ENCODE assay signal across 7 worm cellular contexts in the genomic region with DNA sequence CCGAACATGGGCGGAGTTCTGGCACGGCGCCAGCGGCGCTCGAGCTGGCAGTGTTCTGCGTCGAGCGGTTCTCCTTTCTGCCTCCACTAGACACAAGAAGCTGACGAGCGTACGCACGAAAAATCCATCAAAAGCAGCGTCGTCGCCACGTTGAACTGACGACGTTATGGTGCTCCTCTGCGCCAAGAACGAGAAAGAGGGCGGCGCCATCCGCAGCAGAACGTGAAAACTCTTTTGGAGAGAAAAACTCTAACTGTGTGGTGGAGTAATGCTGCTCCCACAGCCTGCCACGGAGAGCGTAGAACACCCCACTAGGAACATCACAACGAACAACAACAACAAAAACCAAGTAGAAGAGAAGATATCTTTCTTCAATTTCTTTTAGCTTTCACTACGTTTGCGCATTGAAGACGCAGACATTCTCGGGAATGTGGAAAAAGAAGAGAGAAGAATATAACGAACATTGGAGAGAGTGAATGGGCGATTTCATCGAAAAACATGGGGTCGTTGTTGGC.
TF ChIP-seq lines count a peak whose summit lies in the region.

No protein-coding gene starts in this region.

TF ChIP-seq in whole organism, L1 larva, 84 proteins besides CTCF, POLR2A, EP300 and RAD21 (continues in another document):
- TF ChIP-seq blmp-1 (tag; optimal IDR thresholded peaks at IDR 0.05; lab: Kevin White, UChicago) = peak; percentile 99
- TF ChIP-seq ceh-82 (tag; optimal IDR thresholded peaks at IDR 0.05; lab: Kevin White, UChicago) = peak in 1 of 3 experiments; percentile 3
- TF ChIP-seq lsy-2 (tag; optimal IDR thresholded peaks at IDR 0.05; lab: Kevin White, UChicago) = peak in 1 of 2 experiments; percentile 37
- TF ChIP-seq ceh-8 (GFP tag; optimal IDR thresholded peaks at IDR 0.05; lab: Kevin White, UChicago) = no peak
- TF ChIP-seq mep-1 (tag; optimal IDR thresholded peaks at IDR 0.05; lab: Kevin White, UChicago) = peak; percentile 39
- TF ChIP-seq mdl-1 (tag; optimal IDR thresholded peaks at IDR 0.05; lab: Kevin White, UChicago) = peak in 1 of 2 experiments; percentile 19
- TF ChIP-seq vab-15 (tag; optimal IDR thresholded peaks at IDR 0.05; lab: Kevin White, UChicago) = no peak
- no peak for TF ChIP-seq pqm-1 (tag; optimal IDR thresholded peaks at IDR 0.05; lab: Kevin White, UChicago)
- TF ChIP-seq dsc-1 (tag; optimal IDR thresholded peaks at IDR 0.05; lab: Kevin White, UChicago) = no peak
- TF ChIP-seq ztf-4 (tag; optimal IDR thresholded peaks at IDR 0.05; lab: Kevin White, UChicago) = no peak
- no peak for TF ChIP-seq unc-130 (tag; optimal IDR thresholded peaks at IDR 0.05; lab: Kevin White, UChicago)
- no peak for TF ChIP-seq ets-5 (GFP tag; IDR thresholded peaks at IDR 0.05; lab: Robert Waterston, UW)

TF ChIP-seq in whole organism, L2 larva, 48 proteins besides CTCF, POLR2A, EP300 and RAD21 (continues in another document):
- TF ChIP-seq ceh-82 (tag; optimal IDR thresholded peaks at IDR 0.05; lab: Kevin White, UChicago) (no peak), fos-1 (tag; optimal IDR thresholded peaks at IDR 0.05; lab: Kevin White, UChicago) (peak; percentile 23), lsy-2 (tag; optimal IDR thresholded peaks at IDR 0.05; lab: Kevin White, UChicago) (peak in 1 of 2 experiments; percentile 52), mab-5 (tag; optimal IDR thresholded peaks at IDR 0.05; lab: Kevin White, UChicago) (no peak), Y55F3AM.14 (GFP tag; optimal IDR thresholded peaks at IDR 0.05; lab: Kevin White, UChicago) (peak; percentile 65), sma-3 (GFP tag; optimal IDR thresholded peaks at IDR 0.05; lab: Kevin White, UChicago) (no peak), egl-27 (tag; optimal IDR thresholded peaks at IDR 0.05; lab: Kevin White, UChicago) (peak; percentile 13), aly-2 (tag; optimal IDR thresholded peaks at IDR 0.05; lab: Kevin White, UChicago) (no peak), nhr-11 (tag; optimal IDR thresholded peaks at IDR 0.05; lab: Kevin White, UChicago) (no peak), gmeb-1 (tag; optimal IDR thresholded peaks at IDR 0.05; lab: Kevin White, UChicago) (no peak), sem-4 (tag; optimal IDR thresholded peaks at IDR 0.05; lab: Kevin White, UChicago) (peak; percentile 70), lin-11 (tag; optimal IDR thresholded peaks at IDR 0.05; lab: Kevin White, UChicago) (peak; percentile 32)

TF ChIP-seq in whole organism, L3 larva, 47 proteins besides CTCF, POLR2A, EP300 and RAD21:
- TF ChIP-seq elt-3 (tag; optimal IDR thresholded peaks at IDR 0.05; lab: Kevin White, UChicago) = no peak
- peak; percentile 90 for TF ChIP-seq lin-39 (tag; optimal IDR thresholded peaks at IDR 0.05; lab: Kevin White, UChicago)
- TF ChIP-seq nfya-1 (tag; optimal IDR thresholded peaks at IDR 0.05; lab: Kevin White, UChicago; ENCODE audit: insufficient read depth) = peak; percentile 37
- TF ChIP-seq R02D3.7 (tag; optimal IDR thresholded peaks at IDR 0.05; lab: Kevin White, UChicago) = no peak
- TF ChIP-seq ztf-11 (tag; optimal IDR thresholded peaks at IDR 0.05; lab: Kevin White, UChicago) = no peak
- peak; percentile 73 for TF ChIP-seq nhr-23 (tag; optimal IDR thresholded peaks at IDR 0.05; lab: Kevin White, UChicago)
- peak; percentile 11 for TF ChIP-seq nhr-43 (tag; optimal IDR thresholded peaks at IDR 0.05; lab: Kevin White, UChicago; ENCODE audit: poor library complexity, severe bottlenecking)
- peak; percentile 66 for TF ChIP-seq ama-1 (optimal IDR thresholded peaks at IDR 0.05; lab: Kevin White, UChicago)
- TF ChIP-seq pha-4 (tag; optimal IDR thresholded peaks at IDR 0.05; lab: Kevin White, UChicago) = no peak
- peak; percentile 71 for TF ChIP-seq egl-5 (tag; optimal IDR thresholded peaks at IDR 0.05; lab: Kevin White, UChicago)
- TF ChIP-seq mdl-1 (tag; optimal IDR thresholded peaks at IDR 0.05; lab: Kevin White, UChicago) = peak; percentile 27

TF ChIP-seq in whole organism, L4 larva, 104 proteins besides CTCF, POLR2A, EP300 and RAD21 (continues in another document):
- TF ChIP-seq set-16 (GFP tag; IDR thresholded peaks at IDR 0.05; lab: Robert Waterston, UW) = peak; percentile 75
- TF ChIP-seq zag-1 (tag; optimal IDR thresholded peaks at IDR 0.05; lab: Kevin White, UChicago) = no peak
- peak; percentile 97 for TF ChIP-seq aha-1 (tag; lab: Kevin White, UChicago)
- TF ChIP-seq ceh-28 (tag; optimal IDR thresholded peaks at IDR 0.05; lab: Kevin White, UChicago) = no peak
- TF ChIP-seq saeg-2 (GFP tag; IDR thresholded peaks at IDR 0.05; lab: Robert Waterston, UW) = no peak
- no peak for TF ChIP-seq daf-8 (GFP tag; IDR thresholded peaks at IDR 0.05; lab: Robert Waterston, UW)
- TF ChIP-seq ceh-20 (GFP tag; IDR thresholded peaks at IDR 0.05; lab: Robert Waterston, UW) = peak; percentile 40; the same call in 1 of the 2 replicates
- no peak for TF ChIP-seq madf-9 (GFP tag; conservative IDR thresholded peaks at IDR 0.05; lab: Robert Waterston, UW)
- no peak for TF ChIP-seq nhr-10 (tag; optimal IDR thresholded peaks at IDR 0.05; lab: Kevin White, UChicago)
- peak in 1 of 2 experiments; percentile 27 for TF ChIP-seq lsy-2 (tag; optimal IDR thresholded peaks at IDR 0.05; lab: Kevin White, UChicago)
- TF ChIP-seq F44E2.7 (GFP tag; IDR thresholded peaks at IDR 0.05; lab: Robert Waterston, UW) = no peak
- TF ChIP-seq tag-97 (GFP tag; IDR thresholded peaks at IDR 0.05; lab: Robert Waterston, UW) = no peak
- TF ChIP-seq dmd-8 (GFP tag; IDR thresholded peaks at IDR 0.05; lab: Robert Waterston, UW) = no peak
- no peak for TF ChIP-seq nhr-111 (GFP tag; optimal IDR thresholded peaks at IDR 0.05; lab: Kevin White, UChicago)

TF ChIP-seq in whole organism, early embryonic, 17 proteins besides CTCF, POLR2A, EP300 and RAD21:
- TF ChIP-seq tbx-37 (GFP tag; conservative IDR thresholded peaks at IDR 0.05; lab: Robert Waterston, UW) (no peak), flt-1 (GFP tag; IDR thresholded peaks at IDR 0.05; lab: Robert Waterston, UW) (no peak), scrt-1 (GFP tag; IDR thresholded peaks at IDR 0.05; lab: Robert Waterston, UW) (0 out of 2 replicates have a peak, but pooled peaks have one; percentile 36), aly-1 (tag; optimal IDR thresholded peaks at IDR 0.05; lab: Kevin White, UChicago) (no peak)
TF ChIP-seq in whole organism, early embryonic: peak in this region for 1.

TF ChIP-seq in whole organism, mixed stage, embryonic, 35 proteins besides CTCF, POLR2A, EP300 and RAD21:
- TF ChIP-seq elt-1 (tag; optimal IDR thresholded peaks at IDR 0.05; lab: Kevin White, UChicago; ENCODE audit: borderline replicate concordance, insufficient read depth) = no peak
- TF ChIP-seq sptf-1 (tag; optimal IDR thresholded peaks at IDR 0.05; lab: Kevin White, UChicago) = no peak
- no peak for TF ChIP-seq M03D4.4 (tag; optimal IDR thresholded peaks at IDR 0.05; lab: Kevin White, UChicago)
- peak; percentile 84 for TF ChIP-seq blmp-1 (tag; optimal IDR thresholded peaks at IDR 0.05; lab: Kevin White, UChicago)
- TF ChIP-seq ceh-39 (tag; optimal IDR thresholded peaks at IDR 0.05; lab: Kevin White, UChicago) = no peak
- TF ChIP-seq ces-1 (GFP tag; optimal IDR thresholded peaks at IDR 0.05; lab: Kevin White, UChicago) = no peak
- peak; percentile 2 for TF ChIP-seq mep-1 (tag; optimal IDR thresholded peaks at IDR 0.05; lab: Kevin White, UChicago)
- no peak for TF ChIP-seq ham-2 (GFP tag; optimal IDR thresholded peaks at IDR 0.05; lab: Kevin White, UChicago)
- TF ChIP-seq hlh-1 (tag; optimal IDR thresholded peaks at IDR 0.05; lab: Kevin White, UChicago) = peak; percentile 66
- TF ChIP-seq lsy-2 (tag; optimal IDR thresholded peaks at IDR 0.05; lab: Kevin White, UChicago) = no peak
- peak; percentile 8 for TF ChIP-seq unc-62 (GFP tag; optimal IDR thresholded peaks at IDR 0.05; lab: Kevin White, UChicago)

TF ChIP-seq in whole organism, young adult, 124 proteins besides CTCF, POLR2A, EP300 and RAD21:
- TF ChIP-seq mcd-1 (GFP tag; IDR thresholded peaks at IDR 0.05; lab: Robert Waterston, UW) (0 out of 2 replicates have a peak, but pooled peaks have one; percentile 26), K12H6.12 (tag; optimal IDR thresholded peaks at IDR 0.05; lab: Kevin White, UChicago) (peak; percentile 73), madf-8 (GFP tag; conservative IDR thresholded peaks at IDR 0.05; lab: Robert Waterston, UW) (no peak), lin-40 (tag; optimal IDR thresholded peaks at IDR 0.05; lab: Kevin White, UChicago) (no peak), F37B4.10 (GFP tag; IDR thresholded peaks at IDR 0.05; lab: Robert Waterston, UW) (0 out of 2 replicates have a peak, but pooled peaks have one; percentile 24), rcor-1 (GFP tag; IDR thresholded peaks at IDR 0.05; lab: Robert Waterston, UW) (no peak), sea-2 (GFP tag; IDR thresholded peaks at IDR 0.05; lab: Robert Waterston, UW) (no peak), zfh-2 (GFP tag; conservative IDR thresholded peaks at IDR 0.05; lab: Robert Waterston, UW) (peak; percentile 88), ztf-25 (GFP tag; IDR thresholded peaks at IDR 0.05; lab: Robert Waterston, UW) (no peak)
